Fruit fly (Drosophila melanogaster) whole organism, embryonic: ENCODE results near the gene RpL13.
A peak's percentile ranks its signal among the peaks of the same experiment; 100 is the strongest.

Experiments used
- Abd-B ChIP-seq: fragments of 200-800 bp; sonication (Bioruptor generic); optimal IDR thresholded peaks from 2 replicates; lab custom pipeline; 2018; ENCODE audit warnings: missing biosample characterization, mild to moderate bottlenecking, missing genetic modification characterization, moderate library complexity
- Asciz ChIP-seq: fragments of 200-800 bp; sonication (Bioruptor generic); optimal IDR thresholded peaks from 2 replicates; lab custom pipeline; 2017; ENCODE audit warnings: missing biosample characterization, mild to moderate bottlenecking, missing genetic modification characterization, missing genetic modification reagents
- B-H2 ChIP-seq: fragments of 200-800 bp; sonication (Bioruptor generic); optimal IDR thresholded peaks from 2 replicates; lab custom pipeline; 2018; ENCODE audit warnings: missing biosample characterization, mild to moderate bottlenecking, missing genetic modification characterization
- BEAF-32 ChIP-seq: fragments of 200-800 bp; sonication (Bioruptor generic); optimal IDR thresholded peaks from 3 replicates; lab custom pipeline; 2017; ENCODE audit warnings: missing biosample characterization, missing genetic modification characterization, mild to moderate bottlenecking, moderate library complexity, missing genetic modification reagents
- CG1024 ChIP-seq: fragments of 200-800 bp; sonication (Bioruptor generic); IDR thresholded peaks from 2 replicates; pipeline ENCODE4 v1.3.6; 2022; ENCODE audit warnings: missing biosample characterization, missing genetic modification characterization
- CG10979 ChIP-seq: fragments of 200-800 bp; sonication (Bioruptor generic); optimal IDR thresholded peaks from 2 replicates; lab custom pipeline; 2018; ENCODE audit warnings: missing biosample characterization, mild to moderate bottlenecking, missing genetic modification characterization, moderate library complexity
- CG11456 ChIP-seq: fragments of 200-800 bp; sonication (Bioruptor generic); IDR thresholded peaks from 3 replicates; pipeline ENCODE4 v1.3.6; 2022; ENCODE audit warnings: missing biosample characterization, missing genetic modification characterization
- CG12769 ChIP-seq: fragments of 200-800 bp; sonication (Bioruptor generic); optimal IDR thresholded peaks from 2 replicates; lab custom pipeline; 2019; ENCODE audit warnings: missing biosample characterization, mild to moderate bottlenecking, missing genetic modification characterization, moderate library complexity
- CG13287 ChIP-seq: fragments of 200-800 bp; sonication (Bioruptor generic); IDR thresholded peaks from 2 replicates; pipeline ENCODE4 v1.3.6; 2022; ENCODE audit warnings: missing biosample characterization, missing genetic modification characterization; ENCODE audit not compliant: partially characterized antibody
- CG13624 ChIP-seq: fragments of 200-800 bp; sonication (Bioruptor generic); optimal IDR thresholded peaks from 2 replicates; lab custom pipeline; 2016; ENCODE audit warnings: missing biosample characterization, missing genetic modification characterization
- CG13894 ChIP-seq: fragments of 200-800 bp; sonication (Bioruptor generic); optimal IDR thresholded peaks from 3 replicates; lab custom pipeline; 2018; ENCODE audit warnings: missing biosample characterization, mild to moderate bottlenecking, missing genetic modification characterization, moderate library complexity
- CG14965 ChIP-seq: fragments of 200-800 bp; sonication (Bioruptor generic); optimal IDR thresholded peaks from 2 replicates; lab custom pipeline; 2016; ENCODE audit warnings: missing biosample characterization, missing genetic modification characterization, borderline replicate concordance
- CG15011 ChIP-seq: fragments of 200-800 bp; sonication (Bioruptor generic); optimal IDR thresholded peaks from 3 replicates; lab custom pipeline; 2018; ENCODE audit warnings: missing biosample characterization, mild to moderate bottlenecking, missing genetic modification characterization
- CG1529 ChIP-seq: fragments of 200-800 bp; sonication (Bioruptor generic); optimal IDR thresholded peaks from 3 replicates; lab custom pipeline; 2018; ENCODE audit warnings: missing biosample characterization, missing genetic modification characterization
- CG16863 ChIP-seq: fragments of 200-800 bp; sonication (Bioruptor generic); optimal IDR thresholded peaks from 3 replicates; lab custom pipeline; 2016; ENCODE audit warnings: missing biosample characterization, missing genetic modification characterization
- CG31441 ChIP-seq: fragments of 200-800 bp; sonication (Bioruptor generic); IDR thresholded peaks from 2 replicates; pipeline ENCODE4 v1.3.6; 2022; ENCODE audit warnings: missing biosample characterization, missing genetic modification characterization
- CG4328 ChIP-seq: fragments of 200-800 bp; sonication (Bioruptor generic); optimal IDR thresholded peaks from 3 replicates; lab custom pipeline; 2017; ENCODE audit warnings: missing biosample characterization, missing genetic modification reagents, missing genetic modification characterization
- CG5953 ChIP-seq: fragments of 200-800 bp; sonication (Bioruptor generic); IDR thresholded peaks from 2 replicates; pipeline ENCODE4 v1.3.6; 2022; ENCODE audit warnings: missing biosample characterization, missing genetic modification characterization
- CG7556 ChIP-seq: fragments of 200-800 bp; sonication (Bioruptor generic); optimal IDR thresholded peaks from 2 replicates; lab custom pipeline; 2017; ENCODE audit warnings: missing biosample characterization, mild to moderate bottlenecking, missing genetic modification characterization
- CG7745 ChIP-seq: fragments of 200-800 bp; sonication (Bioruptor generic); optimal IDR thresholded peaks from 2 replicates; lab custom pipeline; 2018; ENCODE audit warnings: missing biosample characterization, mild to moderate bottlenecking, missing genetic modification characterization, moderate library complexity
- CG7928 ChIP-seq: fragments of 200-800 bp; sonication (Bioruptor generic); optimal IDR thresholded peaks from 2 replicates; lab custom pipeline; 2017; ENCODE audit warnings: missing biosample characterization, mild to moderate bottlenecking, missing genetic modification characterization
- CG8388 ChIP-seq: fragments of 200-800 bp; sonication (Bioruptor generic); optimal IDR thresholded peaks from 2 replicates; lab custom pipeline; 2019; ENCODE audit warnings: missing biosample characterization, mild to moderate bottlenecking, missing genetic modification characterization, moderate library complexity
- CG9727 ChIP-seq: fragments of 200-800 bp; sonication (Bioruptor generic); optimal IDR thresholded peaks from 3 replicates; lab custom pipeline; 2017; ENCODE audit warnings: missing biosample characterization, mild to moderate bottlenecking, missing genetic modification characterization
- D ChIP-seq, 2 experiments: fragments of 200-800 bp in 1 of 2; fragments of >200 bp in 1 of 2; sonication (Bioruptor generic) in 1 of 2; optimal IDR thresholded peaks; 2 replicates in 1 of 2; 3 replicates in 1 of 2; lab custom pipeline; 2017; ENCODE audit warnings: mild to moderate bottlenecking in 1 of 2, missing biosample characterization in 1 of 2, missing genetic modification characterization in 1 of 2, missing genetic modification reagents in 1 of 2
- Doc2 ChIP-seq: fragments of 200-800 bp; sonication (Bioruptor generic); IDR thresholded peaks from 2 replicates; pipeline ENCODE4 v1.3.6; 2022; ENCODE audit warnings: missing biosample characterization, missing genetic modification characterization
- ERR ChIP-seq: fragments of 200-800 bp; sonication (Bioruptor generic); optimal IDR thresholded peaks from 2 replicates; lab custom pipeline; 2016; ENCODE audit warnings: missing biosample characterization, missing genetic modification characterization
- H2.0 ChIP-seq: fragments of 200-800 bp; sonication (Bioruptor generic); IDR thresholded peaks from 2 replicates; pipeline ENCODE4 v1.3.6; 2022; ENCODE audit warnings: missing biosample characterization, missing genetic modification characterization
- Med ChIP-seq: fragments of 200-800 bp; sonication (Bioruptor generic); peaks from one replicate; lab custom pipeline; 2016; ENCODE audit warnings: missing biosample characterization, missing genetic modification characterization, mild to moderate bottlenecking, inconsistent platforms, moderate library complexity
- NC2α ChIP-seq: fragments of 200-800 bp; sonication (Bioruptor generic); optimal IDR thresholded peaks from 2 replicates; lab custom pipeline; 2016; ENCODE audit warnings: missing biosample characterization, missing genetic modification characterization
- PHDP ChIP-seq: fragments of 200-800 bp; sonication (Bioruptor generic); optimal IDR thresholded peaks from 3 replicates; lab custom pipeline; 2018; ENCODE audit warnings: missing biosample characterization, mild to moderate bottlenecking, missing genetic modification characterization, moderate library complexity
- Side ChIP-seq: fragments of 200-800 bp; sonication (Bioruptor generic); optimal IDR thresholded peaks from 2 replicates; lab custom pipeline; 2016; ENCODE audit warnings: missing biosample characterization, missing genetic modification characterization
- Tbp ChIP-seq: fragments of >200 bp; optimal IDR thresholded peaks from 2 replicates; lab custom pipeline; 2018; ENCODE audit warnings: missing biosample characterization, missing genetic modification characterization
- abd-A ChIP-seq: fragments of 200-800 bp; sonication (Bioruptor generic); optimal IDR thresholded peaks from 3 replicates; lab custom pipeline; 2019; ENCODE audit warnings: missing biosample characterization, mild to moderate bottlenecking, missing genetic modification characterization, moderate library complexity
- ase ChIP-seq: fragments of 200-800 bp; sonication (Bioruptor generic); IDR thresholded peaks from 3 replicates; pipeline ENCODE4 v1.3.6; 2022; ENCODE audit warnings: missing biosample characterization, missing genetic modification characterization
- chm ChIP-seq: fragments of 200-800 bp; sonication (Bioruptor generic); IDR thresholded peaks from 2 replicates; pipeline ENCODE4 v1.3.6; 2022; ENCODE audit warnings: missing biosample characterization, missing genetic modification characterization
- corto ChIP-seq: fragments of 200-800 bp; sonication (Bioruptor generic); optimal IDR thresholded peaks from 2 replicates; lab custom pipeline; 2016; ENCODE audit warnings: missing biosample characterization, mild to moderate bottlenecking, missing genetic modification characterization, moderate library complexity
- crol ChIP-seq: fragments of 200-800 bp; sonication (Bioruptor generic); IDR thresholded peaks from 2 replicates; pipeline ENCODE4 v1.3.6; 2022; ENCODE audit warnings: missing biosample characterization, missing genetic modification characterization
- dmrt11E ChIP-seq: fragments of 200-800 bp; sonication (Bioruptor generic); optimal IDR thresholded peaks from 3 replicates; lab custom pipeline; 2018; ENCODE audit warnings: missing biosample characterization, mild to moderate bottlenecking, missing genetic modification characterization, moderate library complexity
- dpn ChIP-seq, 2 experiments: fragments of 200-800 bp; sonication (Bioruptor generic); optimal IDR thresholded peaks; 3 replicates each; lab custom pipeline; 2016; ENCODE audit warnings: missing biosample characterization in 2 of 2, missing genetic modification characterization in 2 of 2
- en ChIP-seq: fragments of 200-800 bp; sonication (Bioruptor generic); optimal IDR thresholded peaks from 2 replicates; lab custom pipeline; 2016; ENCODE audit warnings: missing biosample characterization, missing genetic modification characterization
- fd64A ChIP-seq: fragments of 200-800 bp; sonication (Bioruptor generic); optimal IDR thresholded peaks from 3 replicates; lab custom pipeline; 2018; ENCODE audit warnings: missing biosample characterization, mild to moderate bottlenecking, missing genetic modification characterization
- gcm2 ChIP-seq: fragments of 200-800 bp; sonication (Bioruptor generic); optimal IDR thresholded peaks from 2 replicates; lab custom pipeline; 2016; ENCODE audit warnings: missing biosample characterization, missing genetic modification characterization
- lilli ChIP-seq: fragments of 200-800 bp; sonication (Bioruptor generic); optimal IDR thresholded peaks from 3 replicates; lab custom pipeline; 2016; ENCODE audit warnings: missing biosample characterization, missing genetic modification characterization
- pfk ChIP-seq: fragments of 200-800 bp; sonication (Bioruptor generic); optimal IDR thresholded peaks from 2 replicates; lab custom pipeline; 2018; ENCODE audit warnings: missing biosample characterization, mild to moderate bottlenecking, missing genetic modification characterization, moderate library complexity
- pita ChIP-seq: fragments of 200-800 bp; sonication (Bioruptor generic); optimal IDR thresholded peaks from 2 replicates; lab custom pipeline; 2017; ENCODE audit warnings: missing biosample characterization, mild to moderate bottlenecking, missing genetic modification characterization
- pzg ChIP-seq: fragments of 200-800 bp; sonication (Bioruptor generic); optimal IDR thresholded peaks from 3 replicates; lab custom pipeline; 2018; ENCODE audit warnings: missing biosample characterization, mild to moderate bottlenecking, missing genetic modification characterization, moderate library complexity
- run ChIP-seq: fragments of 200-800 bp; sonication (Bioruptor generic); optimal IDR thresholded peaks from 3 replicates; lab custom pipeline; 2018; ENCODE audit warnings: missing biosample characterization, mild to moderate bottlenecking, missing genetic modification characterization
- z ChIP-seq: fragments of 200-800 bp; sonication (Bioruptor generic); IDR thresholded peaks from 3 replicates; pipeline ENCODE4 v1.3.6; 2022; ENCODE audit warnings: missing biosample characterization, missing genetic modification characterization

RpL13 gene

DNA sequence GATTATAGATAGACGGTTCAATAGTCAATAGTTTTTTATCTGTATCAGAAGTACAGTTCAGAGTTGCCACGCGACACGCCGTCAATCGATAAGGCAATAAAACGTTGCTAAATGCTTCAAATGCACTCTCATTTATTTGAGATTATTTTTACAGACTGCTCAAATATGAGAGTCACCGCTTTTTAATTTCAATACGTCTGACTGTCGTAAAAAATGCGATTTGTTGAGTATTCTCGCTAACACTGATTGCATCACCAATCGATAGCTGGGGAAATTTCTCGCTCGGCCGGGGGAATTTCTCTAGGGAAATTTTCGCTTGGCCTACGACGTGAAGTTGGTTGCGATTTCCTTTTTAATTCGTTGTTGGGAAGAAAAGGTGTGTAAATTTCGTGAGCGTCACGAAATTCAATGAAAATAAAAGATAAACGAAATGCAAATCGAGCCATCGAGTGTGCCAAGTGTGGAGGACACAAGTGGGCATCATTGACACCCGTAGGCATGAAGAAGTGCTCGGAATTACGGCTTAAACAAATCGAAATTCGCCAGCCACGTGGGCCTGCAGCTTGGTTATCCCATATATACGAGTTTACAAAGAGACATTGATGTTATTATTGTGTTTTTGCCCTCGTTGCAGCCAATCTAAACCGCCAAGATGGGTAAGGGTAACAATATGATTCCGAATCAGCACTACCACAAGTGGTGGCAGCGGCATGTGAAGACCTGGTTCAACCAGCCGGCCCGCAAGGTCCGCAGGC lies at the start of gene RpL13, which contains the start of gene Dref (continued):
- TF ChIP-seq CG8388 (GFP tag; lab: Kevin White, UChicago) (peak; percentile 76), CG14965 (no peak), CG7745 (tag; lab: Kevin White, UChicago) (peak; percentile 81), abd-A (tag; lab: Kevin White, UChicago) (no peak), CG7556 (GFP tag; lab: Kevin White, UChicago) (peak; percentile 84), CG4328 (GFP tag; lab: Kevin White, UChicago) (peak; percentile 95), Doc2 (GFP tag; lab: Robert Waterston, UW) (no peak), z (GFP tag; lab: Robert Waterston, UW) (peak; percentile 51; the same call in 1 of the 3 replicates), CG9727 (peak; percentile 95), B-H2 (GFP tag; lab: Kevin White, UChicago) (peak; percentile 93), pzg (GFP tag; lab: Kevin White, UChicago) (peak; percentile 83), crol (GFP tag; lab: Robert Waterston, UW) (peak; percentile 43), BEAF-32 (peak; percentile 84), CG12769 (tag; lab: Kevin White, UChicago) (no peak), CG1529 (GFP tag; lab: Kevin White, UChicago) (peak; percentile 79), CG31441 (GFP tag; lab: Robert Waterston, UW) (peak; percentile 80), CG11456 (GFP tag; lab: Robert Waterston, UW) (peak; percentile 87), CG13624 (GFP tag; lab: Kevin White, UChicago) (peak; percentile 93), PHDP (tag; lab: Kevin White, UChicago) (peak; percentile 90), Tbp (GFP tag; lab: Kevin White, UChicago) (no peak), fd64A (GFP tag; lab: Kevin White, UChicago) (peak; percentile 94), CG1024 (GFP tag; lab: Robert Waterston, UW) (peak; percentile 69), H2.0 (peak; percentile 48; the same call in 1 of the 2 replicates), dpn (GFP tag; optimal IDR thresholded peaks at IDR 0.05; lab: Kevin White, UChicago) (peak; percentile 64 to 88), CG7928 (GFP tag; lab: Kevin White, UChicago) (peak; percentile 74), CG5953 (GFP tag; lab: Robert Waterston, UW) (peak; percentile 73), Side (GFP tag; lab: Kevin White, UChicago) (peak; percentile 93), CG15011 (GFP tag; lab: Kevin White, UChicago) (peak; percentile 90), chm (GFP tag; lab: Robert Waterston, UW) (peak; percentile 95), NC2α (peak; percentile 81), CG16863 (peak; percentile 72), dmrt11E (tag; lab: Kevin White, UChicago) (peak; percentile 70), en (GFP tag; lab: Kevin White, UChicago) (peak; percentile 86), Asciz (GFP tag; lab: Kevin White, UChicago) (peak; percentile 92), CG10979 (tag; lab: Kevin White, UChicago) (peak; percentile 75), run (tag; lab: Kevin White, UChicago) (peak; percentile 78), ERR (GFP tag; lab: Kevin White, UChicago) (peak; percentile 74), pita (GFP tag; lab: Kevin White, UChicago) (no peak), gcm2 (GFP tag; lab: Kevin White, UChicago) (peak; percentile 80), ase (GFP tag; lab: Robert Waterston, UW) (peak; percentile 73; the same call in 2 of the 3 replicates), CG13894 (tag; lab: Kevin White, UChicago) (peak; percentile 85), lilli (peak; percentile 87), corto (peak; percentile 77), Abd-B (peak; percentile 74), Med (peak; percentile 99), CG13287 (GFP tag; lab: Robert Waterston, UW) (peak; percentile 85), D (optimal IDR thresholded peaks at IDR 0.05; lab: Kevin White, UChicago) (no peak), D (GFP tag; optimal IDR thresholded peaks at IDR 0.05; lab: Kevin White, UChicago) (peak; percentile 86), pfk (GFP tag; lab: Kevin White, UChicago) (peak; percentile 85)
